Fruit fly (Drosophila melanogaster) whole organism, embryonic: ENCODE results near the gene CG3078.
A peak's percentile ranks its signal among the peaks of the same experiment; 100 is the strongest.

Experiments
- Asciz ChIP-seq: fragments of 200-800 bp; sonication (Bioruptor generic); optimal IDR thresholded peaks from 2 replicates; lab custom pipeline; 2017; ENCODE audit warnings: missing biosample characterization, mild to moderate bottlenecking, missing genetic modification characterization, missing genetic modification reagents
- CG10209 ChIP-seq: fragments of 200-800 bp; sonication (Bioruptor generic); optimal IDR thresholded peaks from 3 replicates; lab custom pipeline; 2017; ENCODE audit warnings: missing biosample characterization, mild to moderate bottlenecking, missing genetic modification characterization, missing genetic modification reagents
- CG1024 ChIP-seq: fragments of 200-800 bp; sonication (Bioruptor generic); IDR thresholded peaks from 2 replicates; pipeline ENCODE4 v1.3.6; 2022; ENCODE audit warnings: missing biosample characterization, missing genetic modification characterization
- CG10267 ChIP-seq: fragments of 200-800 bp; sonication (Bioruptor generic); optimal IDR thresholded peaks from 2 replicates; lab custom pipeline; 2018; ENCODE audit warnings: missing biosample characterization, mild to moderate bottlenecking, missing genetic modification characterization, moderate library complexity
- CG11247 ChIP-seq: fragments of 200-800 bp; sonication (Bioruptor generic); IDR thresholded peaks from 2 replicates; pipeline ENCODE4 v1.3.6; 2022; ENCODE audit warnings: missing biosample characterization, missing genetic modification characterization
- CG11723 ChIP-seq: fragments of 200-800 bp; sonication (Bioruptor generic); optimal IDR thresholded peaks from 2 replicates; lab custom pipeline; 2017; ENCODE audit warnings: missing biosample characterization, mild to moderate bottlenecking, missing genetic modification characterization
- CG12236 ChIP-seq: fragments of 200-800 bp; sonication (Bioruptor generic); optimal IDR thresholded peaks from 2 replicates; lab custom pipeline; 2016; ENCODE audit warnings: missing biosample characterization, missing genetic modification characterization
- CG12659 ChIP-seq: fragments of 200-800 bp; sonication (Bioruptor generic); optimal IDR thresholded peaks from 3 replicates; lab custom pipeline; 2017; ENCODE audit warnings: mild to moderate bottlenecking, missing biosample characterization, missing genetic modification reagents, missing genetic modification characterization
- CG13123 ChIP-seq: fragments of 200-800 bp; sonication (Bioruptor generic); optimal IDR thresholded peaks from 2 replicates; lab custom pipeline; 2016; ENCODE audit warnings: missing biosample characterization, missing genetic modification characterization
- CG13624 ChIP-seq: fragments of 200-800 bp; sonication (Bioruptor generic); optimal IDR thresholded peaks from 2 replicates; lab custom pipeline; 2016; ENCODE audit warnings: missing biosample characterization, missing genetic modification characterization
- CG14050 ChIP-seq: fragments of 200-800 bp; sonication (Bioruptor generic); IDR thresholded peaks from 3 replicates; pipeline ENCODE4 v1.3.6; 2022; ENCODE audit warnings: missing biosample characterization, missing genetic modification characterization
- CG1603 ChIP-seq: fragments of 200-800 bp; sonication (Bioruptor generic); optimal IDR thresholded peaks from 2 replicates; lab custom pipeline; 2019; ENCODE audit warnings: missing biosample characterization, mild to moderate bottlenecking, missing genetic modification characterization, moderate library complexity
- CG17361 ChIP-seq: fragments of 200-800 bp; sonication (Bioruptor generic); IDR thresholded peaks from 3 replicates; pipeline ENCODE4 v1.3.6; 2022; ENCODE audit warnings: missing biosample characterization, missing genetic modification characterization
- CG17802 ChIP-seq: fragments of 200-800 bp; sonication (Bioruptor generic); optimal IDR thresholded peaks from 2 replicates; lab custom pipeline; 2018; ENCODE audit warnings: missing biosample characterization, mild to moderate bottlenecking, missing genetic modification characterization, moderate library complexity
- CG17829 ChIP-seq: fragments of 200-800 bp; optimal IDR thresholded peaks from 2 replicates; lab custom pipeline; 2019; ENCODE audit warnings: missing biosample characterization, mild to moderate bottlenecking, missing genetic modification characterization, moderate library complexity
- CG34376 ChIP-seq: fragments of 200-800 bp; sonication (Bioruptor generic); optimal IDR thresholded peaks from 2 replicates; lab custom pipeline; 2018; ENCODE audit warnings: missing biosample characterization, mild to moderate bottlenecking, missing genetic modification characterization
- CG42726 ChIP-seq: fragments of 200-800 bp; sonication (Bioruptor generic); IDR thresholded peaks from 2 replicates; pipeline ENCODE4 v1.3.6; 2022; ENCODE audit warnings: missing biosample characterization, missing genetic modification characterization; ENCODE audit not compliant: partially characterized antibody
- CG5180 ChIP-seq: fragments of 200-800 bp; sonication (Bioruptor generic); optimal IDR thresholded peaks from 3 replicates; lab custom pipeline; 2017; ENCODE audit warnings: missing biosample characterization, missing genetic modification characterization, mild to moderate bottlenecking, moderate library complexity, missing genetic modification reagents
- CG7357 ChIP-seq: fragments of 200-800 bp; sonication (Bioruptor generic); IDR thresholded peaks from 3 replicates; pipeline ENCODE4 v1.3.6; 2022; ENCODE audit warnings: missing biosample characterization, missing genetic modification characterization
- CG7987 ChIP-seq: fragments of 200-800 bp; sonication (Bioruptor generic); optimal IDR thresholded peaks from 2 replicates; lab custom pipeline; 2018; ENCODE audit warnings: missing biosample characterization, mild to moderate bottlenecking, missing genetic modification characterization, moderate library complexity
- CG9609 ChIP-seq: fragments of 200-800 bp; sonication (Bioruptor generic); optimal IDR thresholded peaks from 3 replicates; lab custom pipeline; 2016; ENCODE audit warnings: missing biosample characterization, missing genetic modification characterization
- CoRest ChIP-seq: fragments of 200-800 bp; sonication (Bioruptor generic); optimal IDR thresholded peaks from 3 replicates; lab custom pipeline; 2018; ENCODE audit warnings: missing biosample characterization, mild to moderate bottlenecking, missing genetic modification characterization, moderate library complexity
- Dref ChIP-seq: fragments of 200-800 bp; sonication (Bioruptor generic); IDR thresholded peaks from 2 replicates; pipeline ENCODE4 v1.3.6; 2022; ENCODE audit warnings: missing biosample characterization, missing genetic modification characterization
- E2f1 ChIP-seq: fragments of 200-800 bp; sonication (Bioruptor generic); IDR thresholded peaks from 2 replicates; pipeline ENCODE4 v1.3.6; 2022; ENCODE audit warnings: missing biosample characterization, missing genetic modification characterization
- Fer1 ChIP-seq: fragments of 200-800 bp; sonication (Bioruptor generic); optimal IDR thresholded peaks from 2 replicates; lab custom pipeline; 2017; ENCODE audit warnings: missing biosample characterization, mild to moderate bottlenecking, missing genetic modification characterization
- H15 ChIP-seq: fragments of 200-800 bp; sonication (Bioruptor generic); IDR thresholded peaks from 3 replicates; pipeline ENCODE4 v1.3.6; 2022; ENCODE audit warnings: missing biosample characterization, missing genetic modification characterization
- HLH54F ChIP-seq: fragments of 200-800 bp; sonication (Bioruptor generic); optimal IDR thresholded peaks from 3 replicates; lab custom pipeline; 2016; ENCODE audit warnings: missing biosample characterization, missing genetic modification characterization
- Mes4 ChIP-seq: fragments of 200-800 bp; sonication (Bioruptor generic); optimal IDR thresholded peaks from 2 replicates; lab custom pipeline; 2016; ENCODE audit warnings: missing biosample characterization, missing genetic modification characterization
- Mrtf ChIP-seq: fragments of 200-800 bp; sonication (Bioruptor generic); IDR thresholded peaks from 3 replicates; pipeline ENCODE4 v1.3.6; 2022; ENCODE audit warnings: missing biosample characterization, missing genetic modification characterization
- Optix ChIP-seq: fragments of 200-800 bp; sonication (Bioruptor generic); IDR thresholded peaks from 3 replicates; pipeline ENCODE4 v1.3.6; 2022; ENCODE audit warnings: missing biosample characterization, missing genetic modification characterization
- PHDP ChIP-seq: fragments of 200-800 bp; sonication (Bioruptor generic); optimal IDR thresholded peaks from 3 replicates; lab custom pipeline; 2018; ENCODE audit warnings: missing biosample characterization, mild to moderate bottlenecking, missing genetic modification characterization, moderate library complexity
- Six4 ChIP-seq: fragments of 200-800 bp; sonication (Bioruptor generic); optimal IDR thresholded peaks from 2 replicates; lab custom pipeline; 2016; ENCODE audit warnings: missing biosample characterization, missing genetic modification characterization
- Sox102F ChIP-seq: fragments of 200-800 bp; sonication (Bioruptor generic); optimal IDR thresholded peaks from 2 replicates; lab custom pipeline; 2018; ENCODE audit warnings: missing biosample characterization, mild to moderate bottlenecking, missing genetic modification characterization, moderate library complexity
- Sry-δ ChIP-seq: fragments of 200-800 bp; sonication (Bioruptor generic); optimal IDR thresholded peaks from 2 replicates; lab custom pipeline; 2016; ENCODE audit warnings: missing biosample characterization, missing genetic modification characterization
- Tbp ChIP-seq: fragments of >200 bp; optimal IDR thresholded peaks from 2 replicates; lab custom pipeline; 2018; ENCODE audit warnings: missing biosample characterization, missing genetic modification characterization
- ac ChIP-seq: fragments of 200-800 bp; sonication (Bioruptor generic); optimal IDR thresholded peaks from 3 replicates; lab custom pipeline; 2017; ENCODE audit warnings: missing biosample characterization, mild to moderate bottlenecking, missing genetic modification characterization
- ara ChIP-seq: fragments of 200-800 bp; sonication (Bioruptor generic); IDR thresholded peaks from 2 replicates; pipeline ENCODE4 v1.3.6; 2022; ENCODE audit warnings: missing biosample characterization, missing genetic modification characterization
- croc ChIP-seq: fragments of 200-800 bp; sonication (Bioruptor generic); conservative IDR thresholded peaks from 3 replicates; pipeline ENCODE4 v1.3.6; 2022; ENCODE audit warnings: missing biosample characterization, missing genetic modification characterization
- danr ChIP-seq: fragments of 200-800 bp; sonication (Bioruptor generic); IDR thresholded peaks from 2 replicates; pipeline ENCODE4 v1.3.6; 2022; ENCODE audit warnings: missing biosample characterization, missing genetic modification characterization
- dati ChIP-seq: fragments of 200-800 bp; sonication (Bioruptor generic); IDR thresholded peaks from 2 replicates; pipeline ENCODE4 v1.3.6; 2022; ENCODE audit warnings: missing biosample characterization, missing genetic modification characterization
- ewg ChIP-seq: fragments of 200-800 bp; sonication (Bioruptor generic); optimal IDR thresholded peaks from 3 replicates; lab custom pipeline; 2017; ENCODE audit warnings: mild to moderate bottlenecking, missing biosample characterization, missing genetic modification reagents, missing genetic modification characterization
- lbe ChIP-seq: fragments of 200-800 bp; sonication (Bioruptor generic); optimal IDR thresholded peaks from 2 replicates; lab custom pipeline; 2016; ENCODE audit warnings: missing biosample characterization, mild to moderate bottlenecking, missing genetic modification characterization
- maf-S ChIP-seq: fragments of 200-800 bp; sonication (Bioruptor generic); optimal IDR thresholded peaks from 2 replicates; lab custom pipeline; 2016; ENCODE audit warnings: missing biosample characterization, missing genetic modification characterization
- odd ChIP-seq: fragments of 200-800 bp; sonication (Bioruptor generic); optimal IDR thresholded peaks from 2 replicates; lab custom pipeline; 2017; ENCODE audit warnings: missing biosample characterization, mild to moderate bottlenecking, missing genetic modification characterization
- onecut ChIP-seq: fragments of 200-800 bp; sonication (Bioruptor generic); IDR thresholded peaks from 2 replicates; pipeline ENCODE4 v1.3.6; 2022; ENCODE audit warnings: missing biosample characterization, missing genetic modification characterization
- repo ChIP-seq: fragments of 200-800 bp; sonication (Bioruptor generic); optimal IDR thresholded peaks from 2 replicates; lab custom pipeline; 2016; ENCODE audit warnings: missing biosample characterization, missing genetic modification characterization
- sens ChIP-seq: fragments of 200-800 bp; sonication (Bioruptor generic); peaks from one replicate; lab custom pipeline; 2016; ENCODE audit warnings: missing biosample characterization, missing genetic modification characterization
- sim ChIP-seq: fragments of 200-800 bp; sonication (Bioruptor generic); IDR thresholded peaks from 2 replicates; pipeline ENCODE4 v1.3.6; 2022; ENCODE audit warnings: missing biosample characterization, missing genetic modification characterization
- tin ChIP-seq: fragments of 200-800 bp; sonication (Bioruptor generic); optimal IDR thresholded peaks from 3 replicates; lab custom pipeline; 2016; ENCODE audit warnings: missing biosample characterization, missing genetic modification characterization
- tx ChIP-seq: fragments of 200-800 bp; sonication (Bioruptor generic); optimal IDR thresholded peaks from 2 replicates; lab custom pipeline; 2016; ENCODE audit warnings: missing biosample characterization, missing genetic modification characterization
- zen ChIP-seq: fragments of 200-800 bp; sonication (Bioruptor generic); optimal IDR thresholded peaks from 3 replicates; lab custom pipeline; 2018; ENCODE audit warnings: missing biosample characterization, mild to moderate bottlenecking, missing genetic modification characterization, moderate library complexity

Gene CG3078

dm6 chrX:2306307-2306706, 46.6 kb upstream of the CG3078 start (continued):
- peak; percentile 56 for TF ChIP-seq ara (GFP tag; lab: Robert Waterston, UW)
- TF ChIP-seq CG10209: peak; percentile 64
- TF ChIP-seq dati (GFP tag; lab: Robert Waterston, UW): 0 out of 2 replicates have a peak, but pooled peaks have one; percentile 51
- peak; percentile 38; the same call in 1 of the 3 replicates for TF ChIP-seq CG14050 (GFP tag; lab: Robert Waterston, UW)
- peak; percentile 17 for TF ChIP-seq CG12236 (GFP tag; lab: Kevin White, UChicago)
- TF ChIP-seq CG17829 (tag; lab: Kevin White, UChicago): peak; percentile 16
- peak; percentile 41; the same call in 1 of the 2 replicates for TF ChIP-seq sim (GFP tag; lab: Robert Waterston, UW)
- no peak for TF ChIP-seq CG34376 (GFP tag; lab: Kevin White, UChicago)
- peak; percentile 91 for TF ChIP-seq sens (GFP tag; lab: Kevin White, UChicago)
- TF ChIP-seq tin: peak; percentile 23
- TF ChIP-seq CG12659 (GFP tag; lab: Kevin White, UChicago): peak; percentile 54
- TF ChIP-seq zen (tag; lab: Kevin White, UChicago): peak; percentile 33
- TF ChIP-seq CoRest (tag; lab: Kevin White, UChicago): peak; percentile 60
- no peak for TF ChIP-seq Tbp (GFP tag; lab: Kevin White, UChicago)
- TF ChIP-seq PHDP (tag; lab: Kevin White, UChicago): peak; percentile 39
- peak; percentile 43; the same call in 2 of the 3 replicates for TF ChIP-seq croc (GFP tag; lab: Robert Waterston, UW)
- TF ChIP-seq Sry-δ (GFP tag; lab: Kevin White, UChicago): peak; percentile 16
- no peak for TF ChIP-seq maf-S (GFP tag; lab: Kevin White, UChicago)
- no peak for TF ChIP-seq CG42726 (GFP tag; lab: Robert Waterston, UW)
- peak; percentile 59; the same call in 2 of the 3 replicates for TF ChIP-seq CG7357
- TF ChIP-seq Dref (GFP tag; lab: Robert Waterston, UW): no peak
- TF ChIP-seq Optix (GFP tag; lab: Robert Waterston, UW): peak; percentile 56; the same call in 1 of the 3 replicates
- 0 out of 3 replicates have a peak, but pooled peaks have one; percentile 11 for TF ChIP-seq Mrtf (GFP tag; lab: Robert Waterston, UW)
- TF ChIP-seq CG17802 (tag; lab: Kevin White, UChicago): peak; percentile 10
- peak; percentile 50 for TF ChIP-seq CG5180 (GFP tag; lab: Kevin White, UChicago)
- TF ChIP-seq lbe (GFP tag; lab: Kevin White, UChicago): peak; percentile 37
- TF ChIP-seq Mes4 (GFP tag; lab: Kevin White, UChicago): peak; percentile 36
- peak; percentile 27 for TF ChIP-seq Asciz (GFP tag; lab: Kevin White, UChicago)
- 0 out of 2 replicates have a peak, but pooled peaks have one; percentile 22 for TF ChIP-seq danr
- peak; percentile 10 for TF ChIP-seq odd (GFP tag; lab: Kevin White, UChicago)
- TF ChIP-seq repo (GFP tag; lab: Kevin White, UChicago): peak; percentile 54
- peak; percentile 45 for TF ChIP-seq tx (GFP tag; lab: Kevin White, UChicago)
- TF ChIP-seq CG9609 (GFP tag; lab: Kevin White, UChicago): peak; percentile 38
- TF ChIP-seq onecut (GFP tag; lab: Robert Waterston, UW): peak; percentile 13; the same call in 1 of the 2 replicates
- TF ChIP-seq HLH54F (GFP tag; lab: Kevin White, UChicago): peak; percentile 41
- TF ChIP-seq CG13624 (GFP tag; lab: Kevin White, UChicago): peak; percentile 12
- no peak for TF ChIP-seq Six4
- TF ChIP-seq CG17361 (GFP tag; lab: Robert Waterston, UW): peak; percentile 67
- TF ChIP-seq CG10267: peak; percentile 4
- peak; percentile 59 for TF ChIP-seq Fer1 (GFP tag; lab: Kevin White, UChicago)
- 0 out of 3 replicates have a peak, but pooled peaks have one; percentile 43 for TF ChIP-seq H15 (GFP tag; lab: Robert Waterston, UW)
- TF ChIP-seq CG7987 (GFP tag; lab: Kevin White, UChicago): no peak
- TF ChIP-seq E2f1 (GFP tag; lab: Robert Waterston, UW): peak; percentile 49
- 0 out of 2 replicates have a peak, but pooled peaks have one; percentile 31 for TF ChIP-seq CG11247 (GFP tag; lab: Robert Waterston, UW)
- TF ChIP-seq CG1024 (GFP tag; lab: Robert Waterston, UW): no peak
- TF ChIP-seq CG13123 (GFP tag; lab: Kevin White, UChicago): no peak
- no peak for TF ChIP-seq ac
- TF ChIP-seq ewg (GFP tag; lab: Kevin White, UChicago): peak; percentile 42
- peak; percentile 79 for TF ChIP-seq CG1603 (tag; lab: Kevin White, UChicago)
- TF ChIP-seq Sox102F (GFP tag; lab: Kevin White, UChicago): peak; percentile 76
- peak; percentile 44 for TF ChIP-seq CG11723 (GFP tag; lab: Kevin White, UChicago)
